Worm (Caenorhabditis elegans) whole organism, mixed stage, embryonic: Measurements from ENCODE around the gene F42E8.1.
A peak's percentile ranks its signal among the peaks of the same experiment; 100 is the strongest.

Experiments used
- M03D4.4 ChIP-seq: sonication (generic microtip); optimal IDR thresholded peaks from 2 replicates; lab custom pipeline; 2017; ENCODE audit warnings: mild to moderate bottlenecking, missing genetic modification characterization, missing compliant biosample characterization
- bed-3 ChIP-seq: fragments of 200-800 bp; sonication (Bioruptor generic); optimal IDR thresholded peaks from 3 replicates; lab custom pipeline; 2018; ENCODE audit warnings: mild to moderate bottlenecking, missing genetic modification characterization, moderate library complexity, missing compliant biosample characterization
- blmp-1 ChIP-seq: fragments of 150-350 bp; optimal IDR thresholded peaks from 2 replicates; lab custom pipeline; 2014; ENCODE audit warnings: missing biosample characterization, missing genetic modification characterization
- ceh-39 ChIP-seq: fragments of 150-350 bp; optimal IDR thresholded peaks from 2 replicates; lab custom pipeline; 2014; ENCODE audit warnings: missing biosample characterization, missing genetic modification characterization
- ceh-43 ChIP-seq: fragments of 200-800 bp; sonication (Bioruptor generic); optimal IDR thresholded peaks from 2 replicates; lab custom pipeline; 2018; ENCODE audit warnings: mild to moderate bottlenecking, missing genetic modification characterization, moderate library complexity, missing compliant biosample characterization
- ceh-83 ChIP-seq: fragments of 200-800 bp; sonication (Bioruptor generic); optimal IDR thresholded peaks from 2 replicates; lab custom pipeline; 2018; ENCODE audit warnings: mild to moderate bottlenecking, missing genetic modification characterization, missing compliant biosample characterization
- ces-1 ChIP-seq: fragments of 150-350 bp; optimal IDR thresholded peaks from 2 replicates; lab custom pipeline; 2014; ENCODE audit warnings: missing biosample characterization, missing genetic modification reagents, missing genetic modification characterization
- cnd-1 ChIP-seq: fragments of 200-800 bp; sonication (Bioruptor generic); optimal IDR thresholded peaks from 2 replicates; lab custom pipeline; 2018; ENCODE audit warnings: mild to moderate bottlenecking, missing genetic modification characterization, missing compliant biosample characterization
- drap-1 ChIP-seq: fragments of 200-800 bp; sonication (Bioruptor generic); optimal IDR thresholded peaks from 3 replicates; lab custom pipeline; 2018; ENCODE audit warnings: mild to moderate bottlenecking, missing genetic modification characterization, missing compliant biosample characterization
- elt-1 ChIP-seq: sonication (generic microtip); optimal IDR thresholded peaks from 2 replicates; lab custom pipeline; 2017; ENCODE audit warnings: missing genetic modification characterization, mild to moderate bottlenecking, missing compliant biosample characterization, antibody characterized with exemption, moderate library complexity, borderline replicate concordance; ENCODE audit not compliant: insufficient read depth
- elt-3 ChIP-seq: fragments of 150-350 bp; optimal IDR thresholded peaks from 2 replicates; lab custom pipeline; 2014; ENCODE audit warnings: missing biosample characterization, missing genetic modification characterization
- flh-1 ChIP-seq: fragments of 200-800 bp; sonication (Bioruptor generic); optimal IDR thresholded peaks from 2 replicates; lab custom pipeline; 2018; ENCODE audit warnings: mild to moderate bottlenecking, missing genetic modification characterization, moderate library complexity, missing compliant biosample characterization
- ham-2 ChIP-seq: fragments of 200-800 bp; sonication (Bioruptor generic); optimal IDR thresholded peaks from 2 replicates; lab custom pipeline; 2018; ENCODE audit warnings: mild to moderate bottlenecking, missing genetic modification characterization, missing compliant biosample characterization
- hlh-1 ChIP-seq: fragments of 150-350 bp; optimal IDR thresholded peaks from 2 replicates; lab custom pipeline; 2014; ENCODE audit warnings: missing biosample characterization, missing genetic modification reagents, missing genetic modification characterization
- lin-13 ChIP-seq: fragments of 150-350 bp; optimal IDR thresholded peaks from 2 replicates; lab custom pipeline; 2014; ENCODE audit warnings: missing biosample characterization, missing genetic modification characterization
- lin-32 ChIP-seq: fragments of 200-800 bp; sonication (Bioruptor generic); optimal IDR thresholded peaks from 2 replicates; lab custom pipeline; 2018; ENCODE audit warnings: mild to moderate bottlenecking, missing genetic modification characterization, missing compliant biosample characterization
- lsy-2 ChIP-seq: fragments of 150-350 bp; optimal IDR thresholded peaks from 2 replicates; lab custom pipeline; 2014; ENCODE audit warnings: missing biosample characterization, missing genetic modification characterization
- mab-5 ChIP-seq: fragments of 150-350 bp; optimal IDR thresholded peaks from 2 replicates; lab custom pipeline; 2014; ENCODE audit warnings: missing biosample characterization, missing genetic modification characterization
- mep-1 ChIP-seq: fragments of 150-350 bp; optimal IDR thresholded peaks from 2 replicates; lab custom pipeline; 2017; ENCODE audit warnings: missing biosample characterization, missing genetic modification reagents, missing genetic modification characterization, inconsistent platforms
- mls-2 ChIP-seq: sonication (generic microtip); optimal IDR thresholded peaks from 2 replicates; lab custom pipeline; 2016; ENCODE audit warnings: mild to moderate bottlenecking, missing genetic modification characterization, moderate library complexity, missing compliant biosample characterization
- nhr-12 ChIP-seq: fragments of 150-350 bp; optimal IDR thresholded peaks from 2 replicates; lab custom pipeline; 2014; ENCODE audit warnings: missing biosample characterization, missing genetic modification characterization
- nhr-2 ChIP-seq: fragments of 150-350 bp; optimal IDR thresholded peaks from 2 replicates; lab custom pipeline; 2014; ENCODE audit warnings: missing biosample characterization, missing genetic modification characterization
- nhr-237 ChIP-seq: fragments of 150-350 bp; optimal IDR thresholded peaks from 2 replicates; lab custom pipeline; 2014; ENCODE audit warnings: missing biosample characterization, missing genetic modification characterization
- nhr-28 ChIP-seq: fragments of 150-350 bp; optimal IDR thresholded peaks from 2 replicates; lab custom pipeline; 2014; ENCODE audit warnings: missing biosample characterization, missing genetic modification characterization
- nhr-76 ChIP-seq: sonication (generic microtip); optimal IDR thresholded peaks from 2 replicates; lab custom pipeline; 2017; ENCODE audit warnings: missing biosample characterization, missing genetic modification characterization
- pha-4 ChIP-seq: fragments of 150-350 bp; optimal IDR thresholded peaks from 2 replicates; lab custom pipeline; 2018; ENCODE audit warnings: missing biosample characterization, missing genetic modification reagents, missing genetic modification characterization
- sem-2 ChIP-seq: fragments of 200-800 bp; sonication (Bioruptor generic); optimal IDR thresholded peaks from 2 replicates; lab custom pipeline; 2018; ENCODE audit warnings: mild to moderate bottlenecking, missing genetic modification characterization, missing compliant biosample characterization
- snpc-4 ChIP-seq: fragments of 150-350 bp; optimal IDR thresholded peaks from 2 replicates; lab custom pipeline; 2014; ENCODE audit warnings: missing biosample characterization, missing genetic modification characterization
- sptf-1 ChIP-seq: sonication (generic microtip); optimal IDR thresholded peaks from 2 replicates; lab custom pipeline; 2017; ENCODE audit warnings: mild to moderate bottlenecking, missing genetic modification characterization, moderate library complexity, missing compliant biosample characterization
- tbx-8 ChIP-seq: fragments of 200-800 bp; sonication (Bioruptor generic); optimal IDR thresholded peaks from 2 replicates; lab custom pipeline; 2018; ENCODE audit warnings: mild to moderate bottlenecking, missing genetic modification characterization, moderate library complexity, missing compliant biosample characterization
- unc-120 ChIP-seq: sonication (generic microtip); optimal IDR thresholded peaks from 2 replicates; lab custom pipeline; 2017; ENCODE audit warnings: missing genetic modification characterization, missing compliant biosample characterization; ENCODE audit not compliant: poor library complexity, severe bottlenecking
- unc-39 ChIP-seq: fragments of 150-350 bp; optimal IDR thresholded peaks from 2 replicates; lab custom pipeline; 2014; ENCODE audit warnings: missing biosample characterization, missing genetic modification characterization
- unc-62 ChIP-seq: fragments of 150-350 bp; optimal IDR thresholded peaks from 2 replicates; lab custom pipeline; 2014; ENCODE audit warnings: missing biosample characterization, missing genetic modification reagents, missing genetic modification characterization
- zip-8 ChIP-seq: fragments of 150-350 bp; optimal IDR thresholded peaks from 2 replicates; lab custom pipeline; 2014; ENCODE audit warnings: missing biosample characterization, missing genetic modification characterization
- ztf-11 ChIP-seq: fragments of 150-350 bp; optimal IDR thresholded peaks from 2 replicates; lab custom pipeline; 2014; ENCODE audit warnings: missing biosample characterization, missing genetic modification characterization

Gene F42E8.1

ce11 chrV:13028871-13029270 lies 33.1 kb upstream of the F42E8.1 start:
- TF ChIP-seq ham-2 (GFP tag; lab: Kevin White, UChicago) = no peak
- TF ChIP-seq zip-8 (tag; lab: Kevin White, UChicago) = no peak
- no peak for TF ChIP-seq nhr-237
- peak; percentile 99 for TF ChIP-seq ces-1 (GFP tag; lab: Kevin White, UChicago)
- TF ChIP-seq drap-1 (GFP tag; lab: Kevin White, UChicago) = no peak

DNA sequence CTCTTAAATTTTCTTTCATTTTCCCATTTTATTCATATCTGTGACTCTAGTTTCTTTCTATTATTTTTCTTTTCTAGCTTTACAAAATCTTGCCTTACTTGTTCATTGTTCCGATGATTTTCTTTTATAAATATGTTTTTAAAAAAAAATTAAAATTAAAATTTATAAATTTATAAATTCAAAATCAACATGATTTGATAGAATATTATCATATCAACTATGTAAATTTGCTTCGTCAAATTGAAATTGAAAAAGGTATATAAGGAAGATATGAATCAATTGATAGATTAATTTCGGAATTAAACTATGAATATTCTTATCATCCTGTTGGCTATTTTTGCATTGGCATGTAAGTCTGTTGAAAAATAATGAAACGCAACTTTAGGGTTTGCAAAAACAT lies 28.7 kb upstream of the F42E8.1 start, which contains the start of gene W07G4.1:
W07G4.1 (plus strand) TSS at position 301 of the 400 bp plus-strand sequence.
- TF ChIP-seq M03D4.4 (tag; lab: Kevin White, UChicago) = no peak
- TF ChIP-seq nhr-2 (tag; lab: Kevin White, UChicago) = no peak
- no peak for TF ChIP-seq drap-1 (GFP tag; lab: Kevin White, UChicago)
- TF ChIP-seq ceh-43 (GFP tag; lab: Kevin White, UChicago) = no peak
- no peak for TF ChIP-seq snpc-4 (tag; lab: Kevin White, UChicago)
- no peak for TF ChIP-seq nhr-12 (tag; lab: Kevin White, UChicago)
- no peak for TF ChIP-seq lsy-2 (tag; lab: Kevin White, UChicago)
- no peak for TF ChIP-seq blmp-1
- no peak for TF ChIP-seq flh-1 (GFP tag; lab: Kevin White, UChicago)
- no peak for TF ChIP-seq zip-8 (tag; lab: Kevin White, UChicago)
- no peak for TF ChIP-seq cnd-1 (tag; lab: Kevin White, UChicago)
- no peak for TF ChIP-seq unc-39 (tag; lab: Kevin White, UChicago)
- TF ChIP-seq ceh-39 (tag; lab: Kevin White, UChicago) = no peak
- no peak for TF ChIP-seq nhr-237
- no peak for TF ChIP-seq pha-4 (tag; lab: Kevin White, UChicago)
- no peak for TF ChIP-seq elt-3
- no peak for TF ChIP-seq ceh-83 (GFP tag; lab: Kevin White, UChicago)
- no peak for TF ChIP-seq sem-2
- TF ChIP-seq mep-1 (tag; lab: Kevin White, UChicago) = no peak

DNA sequence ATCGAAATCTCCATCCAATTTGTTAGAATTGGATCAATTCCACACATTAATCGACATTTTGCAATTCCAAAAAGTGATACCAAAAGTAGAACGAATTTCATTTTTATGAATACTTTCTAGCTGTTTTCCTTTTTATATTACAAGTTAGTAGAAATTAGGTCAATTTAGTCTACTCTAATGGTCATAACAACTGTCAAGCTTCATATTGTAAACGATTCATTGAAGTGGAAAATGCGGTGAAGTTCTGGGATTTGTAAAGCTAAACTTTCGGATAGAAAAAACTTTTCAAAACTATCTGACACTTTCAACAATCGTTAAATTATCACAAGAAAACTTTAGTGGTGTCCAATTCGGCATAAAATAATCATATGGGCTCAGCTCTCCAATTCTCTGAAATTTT lies 27.3 kb upstream of the F42E8.1 start, which contains the start of gene W07G4.7:
W07G4.7 (minus strand) TSS at position 101 of the 400 bp plus-strand sequence.
- TF ChIP-seq zip-8 (tag; lab: Kevin White, UChicago) = no peak
- no peak for TF ChIP-seq ceh-83 (GFP tag; lab: Kevin White, UChicago)
- TF ChIP-seq lin-13 (tag; lab: Kevin White, UChicago) = no peak
- no peak for TF ChIP-seq flh-1 (GFP tag; lab: Kevin White, UChicago)
- no peak for TF ChIP-seq lin-32 (GFP tag; lab: Kevin White, UChicago)
- TF ChIP-seq mls-2 = no peak
- TF ChIP-seq unc-120 (tag; lab: Kevin White, UChicago) = no peak
- TF ChIP-seq blmp-1 = no peak
- no peak for TF ChIP-seq pha-4 (tag; lab: Kevin White, UChicago)
- no peak for TF ChIP-seq lsy-2 (tag; lab: Kevin White, UChicago)
- TF ChIP-seq nhr-28 (tag; lab: Kevin White, UChicago) = no peak
- no peak for TF ChIP-seq mab-5 (tag; lab: Kevin White, UChicago)
- TF ChIP-seq unc-39 (tag; lab: Kevin White, UChicago) = no peak
- TF ChIP-seq nhr-12 (tag; lab: Kevin White, UChicago) = no peak
- TF ChIP-seq drap-1 (GFP tag; lab: Kevin White, UChicago) = no peak
- no peak for TF ChIP-seq nhr-237
- no peak for TF ChIP-seq bed-3
- TF ChIP-seq hlh-1 (tag; lab: Kevin White, UChicago) = no peak
- TF ChIP-seq elt-1 (tag; lab: Kevin White, UChicago) = no peak

DNA sequence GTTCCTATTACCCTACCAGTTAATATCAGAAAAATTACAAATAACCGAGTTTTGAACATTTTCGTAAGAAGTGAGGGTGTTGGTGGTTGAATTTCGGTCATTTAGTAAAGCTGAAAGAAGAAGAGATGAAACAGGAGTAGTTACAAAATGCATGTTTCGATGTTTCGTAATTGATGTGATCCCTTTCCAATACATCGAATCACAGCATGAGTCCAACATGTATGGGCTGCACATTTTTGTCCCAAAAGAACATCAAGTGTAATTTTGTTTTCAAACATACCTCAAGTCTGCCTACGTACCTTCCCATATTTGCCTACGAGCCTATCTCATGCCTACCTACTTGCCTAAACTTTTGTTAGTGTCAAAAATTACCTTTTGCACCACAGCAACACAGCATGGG lies 25.5 kb upstream of the F42E8.1 start, which contains the start of gene W07G4.2:
W07G4.2 (minus strand) TSS at position 101 of the 400 bp plus-strand sequence.
- TF ChIP-seq sem-2 (no peak), hlh-1 (tag; lab: Kevin White, UChicago) (no peak), ztf-11 (tag; lab: Kevin White, UChicago) (no peak), nhr-12 (tag; lab: Kevin White, UChicago) (no peak), flh-1 (GFP tag; lab: Kevin White, UChicago) (no peak), cnd-1 (tag; lab: Kevin White, UChicago) (no peak), mls-2 (no peak), unc-39 (tag; lab: Kevin White, UChicago) (no peak), lin-32 (GFP tag; lab: Kevin White, UChicago) (no peak)

ce11 chrV:13041666-13042065 lies 20.3 kb upstream of the F42E8.1 start, which contains the start of gene scyl-1:
TSS of gene scyl-1 (minus strand) at chrV:13041721.
- TF ChIP-seq pha-4 (tag; lab: Kevin White, UChicago) (no peak), zip-8 (tag; lab: Kevin White, UChicago) (no peak), lin-32 (GFP tag; lab: Kevin White, UChicago) (no peak), nhr-12 (tag; lab: Kevin White, UChicago) (no peak), sem-2 (no peak), sptf-1 (peak; percentile 64), lsy-2 (tag; lab: Kevin White, UChicago) (peak; percentile 61), ceh-83 (GFP tag; lab: Kevin White, UChicago) (peak; percentile 17), mep-1 (tag; lab: Kevin White, UChicago) (peak; percentile 66), hlh-1 (tag; lab: Kevin White, UChicago) (peak; percentile 57), tbx-8 (no peak), unc-39 (tag; lab: Kevin White, UChicago) (no peak), unc-62 (GFP tag; lab: Kevin White, UChicago) (peak; percentile 16), ces-1 (GFP tag; lab: Kevin White, UChicago) (peak; percentile 86), mls-2 (peak; percentile 7), blmp-1 (peak; percentile 19), drap-1 (GFP tag; lab: Kevin White, UChicago) (peak; percentile 32), flh-1 (GFP tag; lab: Kevin White, UChicago) (no peak), nhr-76 (tag; lab: Kevin White, UChicago) (no peak), ham-2 (GFP tag; lab: Kevin White, UChicago) (no peak), ztf-11 (tag; lab: Kevin White, UChicago) (peak; percentile 3), M03D4.4 (tag; lab: Kevin White, UChicago) (peak; percentile 36), lin-13 (tag; lab: Kevin White, UChicago) (peak; percentile 36), unc-120 (tag; lab: Kevin White, UChicago) (no peak), nhr-237 (peak; percentile 52)
